Worm (Caenorhabditis elegans) whole organism, dauer: ENCODE results near the gene R144.3.

Experiments used
- unc-62 ChIP-seq: sonication (generic microtip); optimal IDR thresholded peaks from 2 replicates; lab custom pipeline; 2017; ENCODE audit warnings: missing biosample characterization, missing genetic modification reagents, missing genetic modification characterization

Gene R144.3

ce11 chrIII:5018116-5018689, 3.6 kb upstream of the R144.3 start, which contains the start of gene wip-1:
Gene wip-1, plus strand, starts transcription at chrIII:5018639.
- no peak for TF ChIP-seq unc-62 (GFP tag; lab: Kevin White, UChicago)

- TF ChIP-seq unc-62 (GFP tag; lab: Kevin White, UChicago) = no peak
These were observed 865 bp upstream of the R144.3 start, which contains the start of gene mdt-11 for ce11 chrIII:5020924-5021323. Gene mdt-11, plus strand, starts transcription at chrIII:5021224.

ce11 chrIII:5022964-5023363, 1.2 kb downstream of the R144.3 start, which contains the start of gene R144.13:
Gene R144.13, plus strand, starts transcription at chrIII:5023264.
- TF ChIP-seq unc-62 (GFP tag; lab: Kevin White, UChicago) = no peak

- no peak for TF ChIP-seq unc-62 (GFP tag; lab: Kevin White, UChicago)
These were observed 1.9 kb downstream of the R144.3 start for ce11 chrIII:5023642-5024041.

ce11 chrIII:5024393-5024964, 2.7 kb downstream of the R144.3 start, which contains the start of gene pcf-11:
Gene pcf-11, plus strand, starts transcription at chrIII:5024914.
- no peak for TF ChIP-seq unc-62 (GFP tag; lab: Kevin White, UChicago)

- no peak for TF ChIP-seq unc-62 (GFP tag; lab: Kevin White, UChicago)
These were observed 3.4 kb downstream of the R144.3 start for ce11 chrIII:5025136-5025629.

- TF ChIP-seq unc-62 (GFP tag; lab: Kevin White, UChicago) = no peak
These were observed 4.6 kb downstream of the R144.3 start for ce11 chrIII:5026366-5026765.

- TF ChIP-seq unc-62 (GFP tag; lab: Kevin White, UChicago) = no peak
These were observed 5.4 kb downstream of the R144.3 start for ce11 chrIII:5027219-5027618.

ce11 chrIII:5030629-5031028, 8.8 kb downstream of the R144.3 start, which contains the start of gene klp-6:
Gene klp-6, plus strand, starts transcription at chrIII:5030929.
- no peak for TF ChIP-seq unc-62 (GFP tag; lab: Kevin White, UChicago)

- TF ChIP-seq unc-62 (GFP tag; lab: Kevin White, UChicago) = no peak
These were observed 14.4 kb downstream of the R144.3 start, which contains the start of gene C45G9.6 for ce11 chrIII:5036158-5036557. Gene C45G9.6, plus strand, starts transcription at chrIII:5036458.

ce11 chrIII:5042112-5042511, 20.3 kb downstream of the R144.3 start, which contains the start of gene nlp-43:
Gene nlp-43, plus strand, starts transcription at chrIII:5042412.
- TF ChIP-seq unc-62 (GFP tag; lab: Kevin White, UChicago) = no peak

- no peak for TF ChIP-seq unc-62 (GFP tag; lab: Kevin White, UChicago)
These were observed 22.9 kb downstream of the R144.3 start, which contains the start of gene C45G9.14 for ce11 chrIII:5044709-5045108. Gene C45G9.14, plus strand, starts transcription at chrIII:5045009.

ce11 chrIII:5047175-5047574, 25.4 kb downstream of the R144.3 start, which contains the start of gene txbp-3:
Gene txbp-3, minus strand, starts transcription at chrIII:5047459.
- no peak for TF ChIP-seq unc-62 (GFP tag; lab: Kevin White, UChicago)

ce11 chrIII:5047740-5048139, 26.0 kb downstream of the R144.3 start, which contains the start of gene C45G9.5:
Gene C45G9.5, plus strand, starts transcription at chrIII:5048117.
- TF ChIP-seq unc-62 (GFP tag; lab: Kevin White, UChicago) = no peak

ce11 chrIII:5051949-5052348, 30.2 kb downstream of the R144.3 start, which contains the start of gene C45G9.15:
Gene C45G9.15, minus strand, starts transcription at chrIII:5052049.
- no peak for TF ChIP-seq unc-62 (GFP tag; lab: Kevin White, UChicago)

- TF ChIP-seq unc-62 (GFP tag; lab: Kevin White, UChicago) = no peak
These were observed 31.8 kb downstream of the R144.3 start, which contains the start of gene C45G9.8 for ce11 chrIII:5053541-5053940. Gene C45G9.8, minus strand, starts transcription at chrIII:5053641.
